Worm (Caenorhabditis elegans) whole organism, L2 larva: Measurements from ENCODE around the gene egas-3.
A peak's percentile ranks its signal among the peaks of the same experiment; 100 is the strongest.

ENCODE experiments used
- C34F6.9 ChIP-seq: fragments of 150-350 bp; optimal IDR thresholded peaks from 2 replicates; lab custom pipeline; 2014; ENCODE audit warnings: missing biosample characterization, missing genetic modification characterization
- F13H6.1 ChIP-seq: sonication (generic microtip); optimal IDR thresholded peaks from 2 replicates; lab custom pipeline; 2016; ENCODE audit warnings: missing genetic modification characterization, missing compliant biosample characterization
- R02D3.7 ChIP-seq: fragments of 150-350 bp; optimal IDR thresholded peaks from 2 replicates; lab custom pipeline; 2014; ENCODE audit warnings: missing biosample characterization, missing genetic modification characterization
- Y55F3AM.14 ChIP-seq: fragments of 200-800 bp; sonication (Bioruptor generic); optimal IDR thresholded peaks from 2 replicates; lab custom pipeline; 2018; ENCODE audit warnings: mild to moderate bottlenecking, missing genetic modification characterization, missing compliant biosample characterization
- ZK546.5 ChIP-seq: sonication (generic microtip); optimal IDR thresholded peaks from 2 replicates; lab custom pipeline; 2017; ENCODE audit warnings: missing biosample characterization, missing genetic modification characterization
- alr-1 ChIP-seq: fragments of 150-350 bp; optimal IDR thresholded peaks from 2 replicates; lab custom pipeline; 2014; ENCODE audit warnings: missing biosample characterization, missing genetic modification characterization
- aly-2 ChIP-seq: fragments of 150-350 bp; optimal IDR thresholded peaks from 2 replicates; lab custom pipeline; 2014; ENCODE audit warnings: missing biosample characterization, missing genetic modification characterization
- ama-1 ChIP-seq: fragments of 150-350 bp; optimal IDR thresholded peaks from 2 replicates; lab custom pipeline; 2018; ENCODE audit warnings: inconsistent platforms
- blmp-1 ChIP-seq: sonication (generic microtip); optimal IDR thresholded peaks from 2 replicates; lab custom pipeline; 2017; ENCODE audit warnings: missing genetic modification characterization, mild to moderate bottlenecking, missing compliant biosample characterization, antibody characterized with exemption, moderate library complexity; ENCODE audit not compliant: insufficient read depth
- ceh-16 ChIP-seq: fragments of 150-350 bp; optimal IDR thresholded peaks from 2 replicates; lab custom pipeline; 2014; ENCODE audit warnings: missing biosample characterization, missing genetic modification characterization
- ceh-82 ChIP-seq: fragments of 150-350 bp; optimal IDR thresholded peaks from 2 replicates; lab custom pipeline; 2014; ENCODE audit warnings: missing biosample characterization, missing genetic modification characterization
- crh-2 ChIP-seq: sonication (generic microtip); optimal IDR thresholded peaks from 2 replicates; lab custom pipeline; 2017; ENCODE audit warnings: missing biosample characterization, missing genetic modification characterization
- dmd-4 ChIP-seq: sonication (generic microtip); optimal IDR thresholded peaks from 2 replicates; lab custom pipeline; 2017; ENCODE audit warnings: missing biosample characterization, missing genetic modification characterization
- egl-27 ChIP-seq: sonication (generic microtip); optimal IDR thresholded peaks from 3 replicates; lab custom pipeline; 2017; ENCODE audit warnings: missing biosample characterization, missing genetic modification reagents, missing genetic modification characterization
- elt-1 ChIP-seq: fragments of 150-350 bp; optimal IDR thresholded peaks from 2 replicates; lab custom pipeline; 2014; ENCODE audit warnings: missing biosample characterization, missing genetic modification characterization
- elt-3 ChIP-seq: sonication (generic microtip); optimal IDR thresholded peaks from 2 replicates; lab custom pipeline; 2017; ENCODE audit warnings: missing biosample characterization, missing genetic modification characterization
- fos-1 ChIP-seq: fragments of 150-350 bp; optimal IDR thresholded peaks from 2 replicates; lab custom pipeline; 2014; ENCODE audit warnings: missing biosample characterization, missing genetic modification characterization
- gmeb-1 ChIP-seq: fragments of 150-350 bp; optimal IDR thresholded peaks from 2 replicates; lab custom pipeline; 2014; ENCODE audit warnings: missing biosample characterization, missing genetic modification characterization
- lin-11 ChIP-seq: fragments of 150-350 bp; sonication (generic microtip); optimal IDR thresholded peaks from 2 replicates; lab custom pipeline; 2014; ENCODE audit warnings: missing biosample characterization, missing genetic modification characterization, inconsistent platforms, mixed read lengths
- lin-13 ChIP-seq: fragments of 150-350 bp; optimal IDR thresholded peaks from 2 replicates; lab custom pipeline; 2014; ENCODE audit warnings: missing biosample characterization, missing genetic modification reagents, missing genetic modification characterization
- lin-39 ChIP-seq: fragments of 150-350 bp; optimal IDR thresholded peaks from 2 replicates; lab custom pipeline; 2014; ENCODE audit warnings: missing biosample characterization, missing genetic modification reagents, missing genetic modification characterization
- lsy-2 ChIP-seq, 2 experiments: fragments of 150-350 bp in 1 of 2; sonication (generic microtip) in 1 of 2; optimal IDR thresholded peaks; 2 replicates each; lab custom pipeline; 2014 to 2017; ENCODE audit warnings: missing biosample characterization in 2 of 2, missing genetic modification characterization in 2 of 2
- mab-5 ChIP-seq: fragments of 150-350 bp; optimal IDR thresholded peaks from 2 replicates; lab custom pipeline; 2014; ENCODE audit warnings: missing biosample characterization, missing genetic modification characterization
- mbf-1 ChIP-seq: sonication (generic microtip); optimal IDR thresholded peaks from 2 replicates; lab custom pipeline; 2017; ENCODE audit warnings: missing biosample characterization, missing genetic modification characterization
- mdl-1 ChIP-seq, 2 experiments: fragments of 150-350 bp in 1 of 2; sonication (generic microtip) in 1 of 2; optimal IDR thresholded peaks; 2 replicates each; lab custom pipeline; 2017; ENCODE audit warnings: missing biosample characterization in 2 of 2, missing genetic modification characterization in 2 of 2
- nhr-10 ChIP-seq: sonication (generic microtip); optimal IDR thresholded peaks from 2 replicates; lab custom pipeline; 2017; ENCODE audit warnings: missing biosample characterization, missing genetic modification characterization
- nhr-11 ChIP-seq: fragments of 150-350 bp; optimal IDR thresholded peaks from 2 replicates; lab custom pipeline; 2014; ENCODE audit warnings: missing biosample characterization, missing genetic modification characterization
- nhr-12 ChIP-seq: fragments of 150-350 bp; optimal IDR thresholded peaks from 2 replicates; lab custom pipeline; 2014; ENCODE audit warnings: missing biosample characterization, missing genetic modification characterization
- nhr-129 ChIP-seq: fragments of 150-350 bp; optimal IDR thresholded peaks from 2 replicates; lab custom pipeline; 2014; ENCODE audit warnings: missing biosample characterization, missing genetic modification characterization
- nhr-21 ChIP-seq: fragments of 150-350 bp; optimal IDR thresholded peaks from 2 replicates; lab custom pipeline; 2014; ENCODE audit warnings: missing biosample characterization, missing genetic modification characterization
- nhr-23 ChIP-seq: fragments of 150-350 bp; optimal IDR thresholded peaks from 2 replicates; lab custom pipeline; 2014; ENCODE audit warnings: missing biosample characterization, missing genetic modification reagents, missing genetic modification characterization
- nhr-237 ChIP-seq: fragments of 150-350 bp; optimal IDR thresholded peaks from 2 replicates; lab custom pipeline; 2014; ENCODE audit warnings: missing biosample characterization, missing genetic modification characterization
- nhr-25 ChIP-seq: fragments of 150-350 bp; sonication (generic microtip); optimal IDR thresholded peaks from 3 replicates; lab custom pipeline; 2014; ENCODE audit warnings: missing biosample characterization, missing genetic modification characterization
- nhr-6 ChIP-seq: fragments of 150-350 bp; optimal IDR thresholded peaks from 2 replicates; lab custom pipeline; 2014; ENCODE audit warnings: missing biosample characterization, missing genetic modification characterization
- nhr-77 ChIP-seq: fragments of 150-350 bp; optimal IDR thresholded peaks from 2 replicates; lab custom pipeline; 2014; ENCODE audit warnings: missing biosample characterization, missing genetic modification characterization
- peb-1 ChIP-seq: fragments of 150-350 bp; optimal IDR thresholded peaks from 2 replicates; lab custom pipeline; 2014; ENCODE audit warnings: missing biosample characterization, missing genetic modification characterization
- sem-4 ChIP-seq: fragments of 150-350 bp; optimal IDR thresholded peaks from 2 replicates; lab custom pipeline; 2014; ENCODE audit warnings: missing biosample characterization, missing genetic modification reagents, missing genetic modification characterization
- skn-1 ChIP-seq: sonication (generic microtip); optimal IDR thresholded peaks from 2 replicates; lab custom pipeline; 2017; ENCODE audit warnings: missing biosample characterization, missing genetic modification characterization
- sma-3 ChIP-seq: sonication (generic microtip); optimal IDR thresholded peaks from 2 replicates; lab custom pipeline; 2016; ENCODE audit warnings: missing genetic modification reagents, missing genetic modification characterization, missing compliant biosample characterization
- sma-9 ChIP-seq, 2 experiments: fragments of 150-350 bp in 1 of 2; sonication (generic microtip) in 1 of 2; optimal IDR thresholded peaks; 2 replicates each; lab custom pipeline; 2014 to 2016; ENCODE audit warnings: missing genetic modification characterization in 2 of 2, mild to moderate bottlenecking in 1 of 2, missing biosample characterization in 1 of 2, missing compliant biosample characterization in 1 of 2, missing genetic modification reagents in 1 of 2, moderate library complexity in 1 of 2
- snpc-4 ChIP-seq: fragments of 150-350 bp; optimal IDR thresholded peaks from 2 replicates; lab custom pipeline; 2014; ENCODE audit warnings: missing biosample characterization, missing genetic modification characterization
- unc-39 ChIP-seq: fragments of 150-350 bp; optimal IDR thresholded peaks from 2 replicates; lab custom pipeline; 2014; ENCODE audit warnings: missing biosample characterization, missing genetic modification characterization
- unc-55 ChIP-seq: fragments of 150-350 bp; sonication (generic microtip); optimal IDR thresholded peaks from 3 replicates; lab custom pipeline; 2014; ENCODE audit warnings: missing biosample characterization, missing genetic modification reagents, missing genetic modification characterization
- unc-62 ChIP-seq: fragments of 150-350 bp; optimal IDR thresholded peaks from 2 replicates; lab custom pipeline; 2014; ENCODE audit warnings: missing biosample characterization, missing genetic modification reagents, missing genetic modification characterization
- zag-1 ChIP-seq: fragments of 150-350 bp; optimal IDR thresholded peaks from 2 replicates; lab custom pipeline; 2014; ENCODE audit warnings: missing biosample characterization, missing genetic modification characterization
- ztf-1 ChIP-seq: fragments of 200-800 bp; sonication (Bioruptor generic); conservative IDR thresholded peaks from 2 replicates; pipeline ENCODE4 v1.3.6; 2022; ENCODE audit warnings: missing genetic modification characterization, missing compliant biosample characterization
- ztf-11 ChIP-seq: sonication (generic microtip); optimal IDR thresholded peaks from 2 replicates; lab custom pipeline; 2017; ENCODE audit warnings: missing biosample characterization, missing genetic modification characterization
- ztf-4 ChIP-seq: fragments of 150-350 bp; optimal IDR thresholded peaks from 2 replicates; lab custom pipeline; 2014; ENCODE audit warnings: missing biosample characterization, missing genetic modification characterization

Gene egas-3

ce11 chrV:18614498-18614897 lies 21.6 kb downstream of the egas-3 start:
- TF ChIP-seq crh-2 (tag; lab: Kevin White, UChicago) (peak; percentile 70), ztf-1 (GFP tag; lab: Robert Waterston, UW) (no peak), ztf-4 (tag; lab: Kevin White, UChicago) (no peak), aly-2 (no peak), elt-1 (no peak), peb-1 (tag; lab: Kevin White, UChicago) (no peak), nhr-237 (tag; lab: Kevin White, UChicago) (no peak), ceh-16 (tag; lab: Kevin White, UChicago) (no peak), unc-55 (GFP tag; lab: Kevin White, UChicago) (no peak), mdl-1 (tag; optimal IDR thresholded peaks at IDR 0.05; lab: Kevin White, UChicago) (peak in 1 of 2 experiments; percentile 35), sma-9 (GFP tag; optimal IDR thresholded peaks at IDR 0.05; lab: Kevin White, UChicago) (no peak), sma-9 (tag; optimal IDR thresholded peaks at IDR 0.05; lab: Kevin White, UChicago) (no peak), elt-3 (tag; lab: Kevin White, UChicago) (no peak), nhr-23 (no peak), lin-13 (peak; percentile 21), ZK546.5 (tag; lab: Kevin White, UChicago) (no peak), nhr-129 (tag; lab: Kevin White, UChicago) (peak; percentile 77), nhr-25 (tag; lab: Kevin White, UChicago) (peak; percentile 73), unc-62 (GFP tag; lab: Kevin White, UChicago) (no peak), egl-27 (tag; lab: Kevin White, UChicago) (peak; percentile 51), nhr-21 (tag; lab: Kevin White, UChicago) (peak; percentile 57), nhr-11 (no peak), ztf-11 (no peak), nhr-6 (tag; lab: Kevin White, UChicago) (no peak), zag-1 (tag; lab: Kevin White, UChicago) (no peak), C34F6.9 (tag; lab: Kevin White, UChicago) (peak; percentile 54), nhr-10 (tag; lab: Kevin White, UChicago) (no peak), Y55F3AM.14 (GFP tag; lab: Kevin White, UChicago) (no peak), dmd-4 (tag; lab: Kevin White, UChicago) (no peak), unc-39 (tag; lab: Kevin White, UChicago) (no peak), sma-3 (peak; percentile 62), skn-1 (tag; lab: Kevin White, UChicago) (peak; percentile 97), mab-5 (tag; lab: Kevin White, UChicago) (no peak), nhr-12 (tag; lab: Kevin White, UChicago) (no peak), mbf-1 (tag; lab: Kevin White, UChicago) (no peak), blmp-1 (tag; lab: Kevin White, UChicago) (peak; percentile 4), F13H6.1 (tag; lab: Kevin White, UChicago) (peak; percentile 66), gmeb-1 (peak; percentile 64), alr-1 (tag; lab: Kevin White, UChicago) (no peak), R02D3.7 (no peak), sem-4 (tag; lab: Kevin White, UChicago) (no peak), fos-1 (tag; lab: Kevin White, UChicago) (peak; percentile 83), lsy-2 (tag; optimal IDR thresholded peaks at IDR 0.05; lab: Kevin White, UChicago) (peak in 1 of 2 experiments; percentile 53), snpc-4 (tag; lab: Kevin White, UChicago) (peak; percentile 50), ama-1 (lab: Kevin White, UChicago) (no peak), lin-11 (no peak), nhr-77 (tag; lab: Kevin White, UChicago) (no peak), ceh-82 (tag; lab: Kevin White, UChicago) (no peak), lin-39 (tag; lab: Kevin White, UChicago) (no peak)
- TF ChIP-seq, all 48 proteins: peak for 16
